Worm (Caenorhabditis elegans): ENCODE results near the gene pssy-2.

DNA sequence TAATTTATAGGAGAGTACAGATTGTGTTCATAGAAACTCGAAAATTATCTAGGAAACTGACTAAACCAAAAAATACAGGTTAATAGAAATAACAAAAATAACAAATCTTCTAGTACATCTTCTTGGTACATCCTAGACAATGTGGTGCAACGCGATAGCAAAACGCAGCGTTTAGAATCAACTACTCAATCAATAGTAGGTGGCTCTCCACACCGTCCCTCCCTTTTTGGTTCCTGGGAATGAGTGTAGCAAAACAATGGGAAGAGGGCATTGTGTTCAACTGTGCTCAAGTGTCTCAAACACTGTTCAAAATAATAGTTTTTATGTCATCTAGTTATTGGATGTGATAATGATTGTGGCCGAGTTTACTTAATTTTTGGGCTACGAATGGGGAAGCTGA lies 5.1 kb downstream of the pssy-2 start, which contains the start of gene T27E9.6:
- TF ChIP-seq tab-1 (GFP tag; IDR thresholded peaks at IDR 0.05) (no peak), flt-1 (GFP tag; IDR thresholded peaks at IDR 0.05) (no peak), med-1 (GFP tag; optimal IDR thresholded peaks at IDR 0.05; ENCODE audit: insufficient read depth) (no peak), ref-1 (GFP tag; conservative IDR thresholded peaks at IDR 0.05) (no peak), ztf-23 (GFP tag; IDR thresholded peaks at IDR 0.05) (no peak), cog-1 (tag; optimal IDR thresholded peaks at IDR 0.05) (no peak)
